Worm (Caenorhabditis elegans): ENCODE results near the gene spin-3.

Gene spin-3

ce11 chrX:13144975-13145618, 15.0 kb downstream of the spin-3 start:
- TF ChIP-seq unc-39 (tag; optimal IDR thresholded peaks at IDR 0.05) (no peak), snpc-4 (tag; optimal IDR thresholded peaks at IDR 0.05) (peak; percentile 75), ceh-9 (tag; optimal IDR thresholded peaks at IDR 0.05) (no peak), pqm-1 (tag; optimal IDR thresholded peaks at IDR 0.05) (peak; percentile 71), mdl-1 (tag; optimal IDR thresholded peaks at IDR 0.05) (peak; percentile 97), elt-2 (tag; optimal IDR thresholded peaks at IDR 0.05) (peak; percentile 90), nhr-76 (tag; optimal IDR thresholded peaks at IDR 0.05) (peak; percentile 53), sea-2 (GFP tag; optimal IDR thresholded peaks at IDR 0.05) (peak; percentile 72), nhr-25 (tag; optimal IDR thresholded peaks at IDR 0.05) (peak; percentile 94), pha-4 (tag; optimal IDR thresholded peaks at IDR 0.05) (peak; percentile 96), egl-5 (tag; optimal IDR thresholded peaks at IDR 0.05) (peak; percentile 82), tbx-2 (tag; optimal IDR thresholded peaks at IDR 0.05) (peak; percentile 93), hmg-11 (tag; optimal IDR thresholded peaks at IDR 0.05) (peak; percentile 99), zag-1 (tag; optimal IDR thresholded peaks at IDR 0.05) (peak; percentile 71), elt-3 (tag; optimal IDR thresholded peaks at IDR 0.05) (peak in 1 of 3 experiments; percentile 71), ceh-28 (tag; optimal IDR thresholded peaks at IDR 0.05) (peak; percentile 92), ceh-82 (tag; optimal IDR thresholded peaks at IDR 0.05) (peak; percentile 66), fkh-2 (tag; optimal IDR thresholded peaks at IDR 0.05) (no peak), unc-62 (GFP tag; optimal IDR thresholded peaks at IDR 0.05) (peak; percentile 88), eor-1 (tag; optimal IDR thresholded peaks at IDR 0.05) (no peak), mml-1 (tag; optimal IDR thresholded peaks at IDR 0.05) (peak; percentile 65), ceh-16 (tag; optimal IDR thresholded peaks at IDR 0.05) (no peak), lin-39 (tag; optimal IDR thresholded peaks at IDR 0.05) (peak; percentile 93), nhr-67 (tag; optimal IDR thresholded peaks at IDR 0.05) (no peak), nhr-43 (tag; optimal IDR thresholded peaks at IDR 0.05; ENCODE audit: poor library complexity, severe bottlenecking) (peak; percentile 92), ZK546.5 (tag; optimal IDR thresholded peaks at IDR 0.05) (no peak), nhr-237 (tag; optimal IDR thresholded peaks at IDR 0.05) (no peak), fkh-10 (GFP tag; optimal IDR thresholded peaks at IDR 0.05) (peak; percentile 88), aly-2 (tag; optimal IDR thresholded peaks at IDR 0.05) (no peak), nhr-28 (tag; optimal IDR thresholded peaks at IDR 0.05) (no peak), fos-1 (tag; optimal IDR thresholded peaks at IDR 0.05) (peak; percentile 75), lsy-12 (tag; optimal IDR thresholded peaks at IDR 0.05) (peak; percentile 90), daf-12 (tag; optimal IDR thresholded peaks at IDR 0.05) (no peak), nhr-77 (tag; optimal IDR thresholded peaks at IDR 0.05) (no peak), R02D3.7 (tag; optimal IDR thresholded peaks at IDR 0.05) (peak; percentile 74), lin-15B (tag; optimal IDR thresholded peaks at IDR 0.05) (peak; percentile 65), ztf-11 (tag; optimal IDR thresholded peaks at IDR 0.05) (peak; percentile 19), ama-1 (optimal IDR thresholded peaks at IDR 0.05) (peak; percentile 99), nfya-1 (tag; optimal IDR thresholded peaks at IDR 0.05; ENCODE audit: insufficient read depth) (peak; percentile 95), skn-1 (tag; optimal IDR thresholded peaks at IDR 0.05) (peak; percentile 77), ztf-4 (tag; optimal IDR thresholded peaks at IDR 0.05) (peak; percentile 68), nhr-12 (tag; optimal IDR thresholded peaks at IDR 0.05) (no peak), jun-1 (tag; optimal IDR thresholded peaks at IDR 0.05) (peak; percentile 96), nhr-11 (tag; optimal IDR thresholded peaks at IDR 0.05) (peak; percentile 89), egl-27 (tag; optimal IDR thresholded peaks at IDR 0.05) (peak; percentile 82), nhr-23 (tag; optimal IDR thresholded peaks at IDR 0.05) (peak; percentile 93), elt-1 (tag; optimal IDR thresholded peaks at IDR 0.05) (peak; percentile 66)

Data from whole organism, L3 larva.